Fruit fly (Drosophila melanogaster): ENCODE measurements around the gene rudhira.

rudhira gene

DNA sequence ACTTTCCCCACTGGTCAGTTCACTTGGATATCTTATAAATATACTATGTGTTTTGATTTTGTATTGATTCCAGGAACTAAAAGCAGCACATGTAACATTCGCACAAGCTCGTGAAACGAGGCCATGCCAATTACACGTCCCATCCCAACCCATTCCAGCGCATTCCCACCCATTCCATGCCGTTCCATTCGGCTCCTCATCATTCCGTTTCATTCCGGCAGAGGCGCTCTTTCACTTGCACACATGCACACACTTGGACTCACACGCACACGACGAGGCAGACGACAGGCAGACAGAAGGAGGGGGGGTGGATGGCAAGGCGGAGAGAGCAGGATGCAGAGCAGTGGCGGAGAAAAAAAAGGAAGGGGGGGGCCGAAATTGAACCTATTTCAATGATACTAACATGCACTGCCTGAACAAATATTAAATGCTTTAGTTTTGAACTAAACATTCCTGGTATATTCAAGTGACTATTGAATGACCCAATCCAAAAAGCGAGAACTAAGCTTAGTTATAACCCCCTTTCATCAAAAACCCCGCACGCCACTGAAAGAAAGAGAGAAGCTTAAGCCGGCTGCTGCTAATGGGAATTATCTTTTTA is 40.6 kb upstream of the rudhira start (continued):
- TF ChIP-seq sug (tag; optimal IDR thresholded peaks at IDR 0.05) (no peak), dan (GFP tag; IDR thresholded peaks at IDR 0.05) (peak; percentile 30; the same call in 1 of the 2 replicates), CG10959 (GFP tag; IDR thresholded peaks at IDR 0.05) (peak; percentile 41; the same call in 1 of the 2 replicates), pan (optimal IDR thresholded peaks at IDR 0.05) (no peak), pan (GFP tag; optimal IDR thresholded peaks at IDR 0.05 in 1 of 2, IDR thresholded peaks at IDR 0.05 in 1 of 2) (peak in 1 of 2 experiments; percentile 30), dmrt99B (tag; optimal IDR thresholded peaks at IDR 0.05) (peak; percentile 55), Scr (GFP tag; IDR thresholded peaks at IDR 0.05; ENCODE audit: partially characterized antibody) (no peak), rib (GFP tag; IDR thresholded peaks at IDR 0.05) (no peak), sc (optimal IDR thresholded peaks at IDR 0.05) (no peak), sc (GFP tag; optimal IDR thresholded peaks at IDR 0.05) (peak; percentile 44), chif (GFP tag; optimal IDR thresholded peaks at IDR 0.05) (peak in 1 of 2 experiments; percentile 55), CG6813 (GFP tag; optimal IDR thresholded peaks at IDR 0.05) (peak; percentile 52), CG10565 (GFP tag; optimal IDR thresholded peaks at IDR 0.05) (no peak), ac (GFP tag; optimal IDR thresholded peaks at IDR 0.05) (peak; percentile 12), CG2678 (tag; optimal IDR thresholded peaks at IDR 0.05) (no peak), wek (GFP tag; optimal IDR thresholded peaks at IDR 0.05) (no peak), Trl (optimal IDR thresholded peaks at IDR 0.05) (peak in 1 of 2 experiments; percentile 18), Trl (GFP tag; optimal IDR thresholded peaks at IDR 0.05) (peak; percentile 24), CG30020 (tag; optimal IDR thresholded peaks at IDR 0.05) (peak; percentile 7), CG9215 (GFP tag; IDR thresholded peaks at IDR 0.05) (0 out of 2 replicates have a peak, but pooled peaks have one; percentile 37), ash1 (GFP tag; optimal IDR thresholded peaks at IDR 0.05) (no peak), gcm (GFP tag; optimal IDR thresholded peaks at IDR 0.05) (no peak), hbn (GFP tag; IDR thresholded peaks at IDR 0.05; ENCODE audit: partially characterized antibody) (no peak), Dad (GFP tag; optimal IDR thresholded peaks at IDR 0.05) (no peak), CG17829 (tag; optimal IDR thresholded peaks at IDR 0.05) (peak; percentile 80), CG10543 (GFP tag; optimal IDR thresholded peaks at IDR 0.05) (no peak), ind (GFP tag; optimal IDR thresholded peaks at IDR 0.05) (peak; percentile 36), Stat92E (GFP tag; optimal IDR thresholded peaks at IDR 0.05) (no peak), CG10321 (GFP tag; IDR thresholded peaks at IDR 0.05) (no peak), CG17802 (tag; optimal IDR thresholded peaks at IDR 0.05) (no peak), cas (GFP tag; IDR thresholded peaks at IDR 0.05) (no peak), Dfd (GFP tag; optimal IDR thresholded peaks at IDR 0.05) (no peak), so (GFP tag; IDR thresholded peaks at IDR 0.05) (no peak; the same call in 2 of the 3 replicates), nau (GFP tag; optimal IDR thresholded peaks at IDR 0.05) (no peak), dysf (GFP tag; IDR thresholded peaks at IDR 0.05) (peak; percentile 50; the same call in 1 of the 3 replicates), Fer1 (GFP tag; optimal IDR thresholded peaks at IDR 0.05) (no peak), CG8281 (tag; optimal IDR thresholded peaks at IDR 0.05) (peak; percentile 0), Tbp (GFP tag; optimal IDR thresholded peaks at IDR 0.05) (no peak), tin (GFP tag; optimal IDR thresholded peaks at IDR 0.05) (peak; percentile 55), Dbx (GFP tag; IDR thresholded peaks at IDR 0.05) (no peak), ase (GFP tag; IDR thresholded peaks at IDR 0.05) (no peak), Optix (GFP tag; IDR thresholded peaks at IDR 0.05) (peak; percentile 56; the same call in 1 of the 3 replicates), CG15601 (tag; optimal IDR thresholded peaks at IDR 0.05) (peak; percentile 36), Ets65A (GFP tag) (peak; percentile 57), vvl (GFP tag; IDR thresholded peaks at IDR 0.05) (peak; percentile 58; the same call in 1 of the 2 replicates), CG5180 (GFP tag; optimal IDR thresholded peaks at IDR 0.05) (no peak), CG31441 (GFP tag; IDR thresholded peaks at IDR 0.05) (peak; percentile 60), repo (GFP tag; optimal IDR thresholded peaks at IDR 0.05) (peak; percentile 15), schlank (tag; optimal IDR thresholded peaks at IDR 0.05) (no peak), pb (GFP tag; optimal IDR thresholded peaks at IDR 0.05) (no peak), Doc2 (GFP tag; IDR thresholded peaks at IDR 0.05) (no peak)

All from whole organism, embryonic.